Worm (Caenorhabditis elegans) whole organism, dauer: ENCODE data around the gene Y56A3A.16.

Experiments used
- unc-62 ChIP-seq: sonication (generic microtip); optimal IDR thresholded peaks from 2 replicates; lab custom pipeline; 2017; ENCODE audit warnings: missing biosample characterization, missing genetic modification reagents, missing genetic modification characterization

Gene Y56A3A.16

ce11 chrIII:11931960-11932359, 17.8 kb upstream of the Y56A3A.16 start:
- no peak for TF ChIP-seq unc-62 (GFP tag; lab: Kevin White, UChicago)

ce11 chrIII:11930899-11931298, 16.8 kb upstream of the Y56A3A.16 start:
- no peak for TF ChIP-seq unc-62 (GFP tag; lab: Kevin White, UChicago)

- no peak for TF ChIP-seq unc-62 (GFP tag; lab: Kevin White, UChicago)
These were observed 9.5 kb upstream of the Y56A3A.16 start, which contains the start of gene nft-1 for ce11 chrIII:11923586-11923985. nft-1 (plus strand) TSS chrIII:11923886.

ce11 chrIII:11921658-11922098, 7.6 kb upstream of the Y56A3A.16 start, which contains the start of gene Y56A3A.22:
Y56A3A.22 (plus strand) TSS chrIII:11921692.
- TF ChIP-seq unc-62 (GFP tag; lab: Kevin White, UChicago), result no peak

- TF ChIP-seq unc-62 (GFP tag; lab: Kevin White, UChicago), result no peak
These were observed 6.2 kb upstream of the Y56A3A.16 start, which contains the start of the genes ccf-1 and trap-4 for ce11 chrIII:11920187-11920785. ccf-1 (minus strand) TSS chrIII:11920237. trap-4 (plus strand) TSS chrIII:11920735.

ce11 chrIII:11918247-11918769, 4.2 kb upstream of the Y56A3A.16 start, which contains the start of gene znf-593:
znf-593 (minus strand) TSS chrIII:11918719.
- TF ChIP-seq unc-62 (GFP tag; lab: Kevin White, UChicago), result no peak

- no peak for TF ChIP-seq unc-62 (GFP tag; lab: Kevin White, UChicago)
These were observed 3.4 kb upstream of the Y56A3A.16 start for ce11 chrIII:11917525-11917924.

- TF ChIP-seq unc-62 (GFP tag; lab: Kevin White, UChicago), result no peak
These were observed 3.0 kb upstream of the Y56A3A.16 start for ce11 chrIII:11917090-11917489.

ce11 chrIII:11916260-11916659, 2.1 kb upstream of the Y56A3A.16 start:
- no peak for TF ChIP-seq unc-62 (GFP tag; lab: Kevin White, UChicago)

ce11 chrIII:11915666-11916065, 1.5 kb upstream of the Y56A3A.16 start, which contains the start of the genes ndab-1 and npp-16:
ndab-1 (minus strand) TSS chrIII:11915712.
npp-16 (plus strand) TSS chrIII:11915928.
- TF ChIP-seq unc-62 (GFP tag; lab: Kevin White, UChicago), result no peak

ce11 chrIII:11909778-11910177, 4.3 kb downstream of the Y56A3A.16 start, which contains the start of gene faah-4:
faah-4 (minus strand) TSS chrIII:11909878.
- TF ChIP-seq unc-62 (GFP tag; lab: Kevin White, UChicago), result no peak

ce11 chrIII:11908660-11909059, 5.5 kb downstream of the Y56A3A.16 start, which contains the start of gene fbxb-24:
fbxb-24 (plus strand) TSS chrIII:11908960.
- TF ChIP-seq unc-62 (GFP tag; lab: Kevin White, UChicago), result no peak

ce11 chrIII:11907177-11907576, 6.9 kb downstream of the Y56A3A.16 start, which contains the start of gene sdz-33:
sdz-33 (plus strand) TSS chrIII:11907477.
- TF ChIP-seq unc-62 (GFP tag; lab: Kevin White, UChicago), result no peak

ce11 chrIII:11902782-11903181, 11.3 kb downstream of the Y56A3A.16 start:
- TF ChIP-seq unc-62 (GFP tag; lab: Kevin White, UChicago), result no peak

ce11 chrIII:11900022-11900421, 14.1 kb downstream of the Y56A3A.16 start:
- no peak for TF ChIP-seq unc-62 (GFP tag; lab: Kevin White, UChicago)

- no peak for TF ChIP-seq unc-62 (GFP tag; lab: Kevin White, UChicago)
These were observed 16.0 kb downstream of the Y56A3A.16 start, which contains the start of gene tsen-2 for ce11 chrIII:11898169-11898568. tsen-2 (minus strand) TSS chrIII:11898269.
